Worm (Caenorhabditis elegans): ENCODE results near the gene ZC239.6.

Gene ZC239.6

DNA sequence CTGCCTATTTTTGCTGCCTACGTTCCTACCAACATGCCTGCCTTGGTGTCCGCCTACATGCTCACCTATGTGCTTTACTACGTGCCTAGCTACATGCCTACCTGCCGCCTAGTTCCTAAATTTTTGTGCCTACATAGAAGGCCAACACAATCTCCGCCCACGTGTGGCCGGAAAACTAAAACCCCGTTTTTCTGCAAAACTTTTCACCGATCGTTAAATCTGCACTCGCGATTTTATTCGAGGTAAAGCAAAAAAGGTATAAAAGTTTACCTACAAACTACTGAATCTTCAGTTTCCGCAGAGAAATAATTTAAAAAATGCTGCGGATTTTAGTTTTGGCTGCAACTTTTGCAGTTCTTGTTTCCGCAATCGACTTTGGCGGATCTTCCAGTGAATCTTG, 40.0 kb downstream of the ZC239.6 start, which contains the start of gene clec-124:
Gene clec-124, plus strand, starts transcription at position 301 of the 400 bp plus-strand sequence.
- TF ChIP-seq ama-1 (optimal IDR thresholded peaks at IDR 0.05) (no peak), ama-1 (GFP tag; optimal IDR thresholded peaks at IDR 0.05) (no peak), B0019.2 (GFP tag; conservative IDR thresholded peaks at IDR 0.05) (no peak), mxl-1 (tag; optimal IDR thresholded peaks at IDR 0.05) (no peak), F39B2.1 (GFP tag; IDR thresholded peaks at IDR 0.05) (no peak), nhr-120 (GFP tag; IDR thresholded peaks at IDR 0.05) (no peak), ztf-26 (tag; optimal IDR thresholded peaks at IDR 0.05) (no peak), F55B11.4 (tag; optimal IDR thresholded peaks at IDR 0.05; ENCODE audit: borderline replicate concordance, insufficient read depth) (no peak), bed-2 (GFP tag; IDR thresholded peaks at IDR 0.05) (no peak), T07F8.4 (tag; optimal IDR thresholded peaks at IDR 0.05) (no peak), nhr-27 (tag; optimal IDR thresholded peaks at IDR 0.05) (no peak), gei-17 (GFP tag; optimal IDR thresholded peaks at IDR 0.05) (no peak), rpc-1 (optimal IDR thresholded peaks at IDR 0.05) (no peak), rpc-1 (tag; optimal IDR thresholded peaks at IDR 0.05) (no peak), aptf-2 (GFP tag; conservative IDR thresholded peaks at IDR 0.05) (no peak), egrh-3 (GFP tag; IDR thresholded peaks at IDR 0.05) (no peak)

DNA sequence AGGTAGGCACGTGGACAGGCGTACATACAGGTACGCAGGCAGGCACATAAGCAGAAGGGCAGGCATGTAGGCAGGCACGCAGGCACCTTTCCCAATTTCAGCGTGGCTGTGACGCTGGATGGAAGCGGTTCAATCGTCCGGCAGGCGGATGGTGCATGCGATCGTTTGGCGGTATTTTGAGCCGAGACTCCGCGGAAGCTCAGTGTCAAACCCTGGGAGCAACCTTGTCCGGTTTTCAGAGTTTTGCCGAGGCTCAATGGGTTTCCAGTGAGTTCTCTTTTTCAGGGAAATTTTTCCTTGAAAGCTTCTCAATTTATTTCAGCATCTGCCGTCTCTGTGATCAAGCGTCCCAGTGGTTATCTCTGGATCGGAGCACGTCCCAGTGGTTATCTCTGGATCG, 40.8 kb downstream of the ZC239.6 start:
- TF ChIP-seq hmg-1.2 (GFP tag; IDR thresholded peaks at IDR 0.05) = no peak
- TF ChIP-seq dpff-1 (tag; optimal IDR thresholded peaks at IDR 0.05) = no peak
- TF ChIP-seq mel-28 (tag; optimal IDR thresholded peaks at IDR 0.05; ENCODE audit: borderline replicate concordance) = no peak
- TF ChIP-seq F57A8.1 (GFP tag; optimal IDR thresholded peaks at IDR 0.05) = no peak
- no peak for TF ChIP-seq ceh-79 (tag; optimal IDR thresholded peaks at IDR 0.05)
- TF ChIP-seq akir-1 (GFP tag; optimal IDR thresholded peaks at IDR 0.05) = no peak
- TF ChIP-seq zfh-2 (GFP tag; conservative IDR thresholded peaks at IDR 0.05) = peak; percentile 74

DNA sequence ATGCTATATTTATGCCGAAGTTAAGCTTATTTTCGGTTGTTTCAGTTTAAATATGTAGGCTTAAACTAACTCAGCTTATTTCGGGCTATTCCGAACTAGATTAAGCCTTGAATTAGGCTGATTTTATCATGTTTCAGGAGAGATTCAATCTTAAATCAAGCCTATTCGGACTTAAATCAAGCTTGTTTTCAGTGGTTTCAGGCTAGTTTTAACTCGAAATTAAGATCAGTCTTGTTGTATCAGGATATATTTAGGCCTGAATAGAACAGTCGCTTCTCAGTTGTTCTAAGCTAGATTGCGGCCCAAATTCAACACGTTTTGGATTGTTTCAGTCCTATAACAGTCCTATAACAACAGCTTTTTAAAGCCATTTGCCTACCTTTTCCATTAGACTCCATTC, 42.4 kb downstream of the ZC239.6 start:
- TF ChIP-seq zim-3 (tag; optimal IDR thresholded peaks at IDR 0.05) = no peak
- no peak for TF ChIP-seq let-607 (tag; optimal IDR thresholded peaks at IDR 0.05)
- no peak for TF ChIP-seq tlf-1 (GFP tag; optimal IDR thresholded peaks at IDR 0.05)
- TF ChIP-seq T07F8.4 (tag; optimal IDR thresholded peaks at IDR 0.05) = no peak
- no peak for TF ChIP-seq aptf-3 (GFP tag; IDR thresholded peaks at IDR 0.05)
- TF ChIP-seq attf-5 (GFP tag; optimal IDR thresholded peaks at IDR 0.05) = no peak
- TF ChIP-seq ceh-40 (GFP tag; IDR thresholded peaks at IDR 0.05) = no peak
- no peak for TF ChIP-seq somi-1 (GFP tag; optimal IDR thresholded peaks at IDR 0.05)
- TF ChIP-seq sptf-2 (GFP tag; optimal IDR thresholded peaks at IDR 0.05) = no peak
- TF ChIP-seq let-526 (GFP tag; IDR thresholded peaks at IDR 0.05) = no peak
- no peak for TF ChIP-seq ztf-18 (tag; optimal IDR thresholded peaks at IDR 0.05)
- TF ChIP-seq repo-1 (tag; optimal IDR thresholded peaks at IDR 0.05) = no peak
- TF ChIP-seq lin-40 (tag; optimal IDR thresholded peaks at IDR 0.05) = no peak
- TF ChIP-seq nhr-90 (tag; optimal IDR thresholded peaks at IDR 0.05) = no peak

DNA sequence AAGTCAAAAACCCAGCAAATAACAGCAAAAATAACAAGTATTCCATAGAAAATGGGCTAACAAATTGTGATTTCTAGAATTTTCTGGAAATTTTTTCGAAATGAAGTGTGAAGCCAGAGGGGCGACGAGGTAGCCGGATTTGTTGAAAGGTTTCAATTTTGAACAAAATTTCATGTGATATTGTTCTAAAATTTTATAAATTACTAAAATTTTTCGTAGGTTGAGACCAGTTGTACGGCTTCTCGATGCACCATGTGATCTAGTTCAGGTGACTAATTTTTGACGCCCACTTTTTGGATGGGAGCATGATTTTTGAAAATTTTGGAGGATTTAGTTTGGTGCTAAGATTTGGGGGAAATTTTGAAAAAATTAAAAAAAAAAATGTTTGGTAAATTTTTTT, 49.8 kb downstream of the ZC239.6 start, which contains the start of gene gcy-19:
Gene gcy-19, minus strand, starts transcription at position 101 of the 400 bp plus-strand sequence.
- no peak for TF ChIP-seq mel-28 (tag; optimal IDR thresholded peaks at IDR 0.05; ENCODE audit: borderline replicate concordance)
- TF ChIP-seq nfya-2 (GFP tag; IDR thresholded peaks at IDR 0.05) = no peak
- no peak for TF ChIP-seq efl-1 (GFP tag; optimal IDR thresholded peaks at IDR 0.05)
- TF ChIP-seq ceh-100 (GFP tag; IDR thresholded peaks at IDR 0.05) = no peak
- TF ChIP-seq lsy-27 (tag; optimal IDR thresholded peaks at IDR 0.05; ENCODE audit: borderline replicate concordance, insufficient read depth) = no peak
- TF ChIP-seq F55B11.4 (tag; optimal IDR thresholded peaks at IDR 0.05; ENCODE audit: borderline replicate concordance, insufficient read depth) = no peak
- no peak for TF ChIP-seq egl-44 (GFP tag; IDR thresholded peaks at IDR 0.05)
- no peak for TF ChIP-seq C17E4.6 (GFP tag; IDR thresholded peaks at IDR 0.05)
- no peak for TF ChIP-seq dpff-1 (tag; optimal IDR thresholded peaks at IDR 0.05)
- no peak for TF ChIP-seq B0261.1 (tag; optimal IDR thresholded peaks at IDR 0.05)
- TF ChIP-seq somi-1 (GFP tag; optimal IDR thresholded peaks at IDR 0.05) = no peak
- TF ChIP-seq F39B2.1 (GFP tag; IDR thresholded peaks at IDR 0.05) = no peak
- TF ChIP-seq attf-3 (GFP tag; conservative IDR thresholded peaks at IDR 0.05) = no peak
- TF ChIP-seq nhr-120 (GFP tag; IDR thresholded peaks at IDR 0.05) = no peak
- TF ChIP-seq bed-1 (GFP tag; IDR thresholded peaks at IDR 0.05) = no peak
- no peak for TF ChIP-seq zim-3 (tag; optimal IDR thresholded peaks at IDR 0.05)
